Fruit fly (Drosophila melanogaster) whole organism, prepupa: ENCODE results near the gene CG9270.

ENCODE experiments used
- Blimp-1 ChIP-seq: fragments of 200-800 bp; sonication (Bioruptor generic); optimal IDR thresholded peaks from 3 replicates; lab custom pipeline; 2017; ENCODE audit warnings: missing biosample characterization, missing genetic modification characterization, mild to moderate bottlenecking, moderate library complexity, missing genetic modification reagents
- CG6276 ChIP-seq: fragments of 200-800 bp; sonication (Bioruptor generic); optimal IDR thresholded peaks from 2 replicates; lab custom pipeline; 2017; ENCODE audit warnings: missing biosample characterization, mild to moderate bottlenecking, missing genetic modification characterization
- Lpt ChIP-seq: fragments of 200-800 bp; sonication (Bioruptor generic); optimal IDR thresholded peaks from 3 replicates; lab custom pipeline; 2016; ENCODE audit warnings: missing biosample characterization, missing genetic modification characterization
- OdsH ChIP-seq: fragments of 200-800 bp; sonication (Bioruptor generic); optimal IDR thresholded peaks from 3 replicates; lab custom pipeline; 2016; ENCODE audit warnings: missing biosample characterization, missing genetic modification characterization
- achi ChIP-seq: fragments of 200-800 bp; sonication (Bioruptor generic); optimal IDR thresholded peaks from 3 replicates; lab custom pipeline; 2016; ENCODE audit warnings: missing biosample characterization, missing genetic modification characterization
- dac ChIP-seq: fragments of 200-800 bp; sonication (Bioruptor generic); optimal IDR thresholded peaks from 2 replicates; lab custom pipeline; 2017; ENCODE audit warnings: missing biosample characterization, mild to moderate bottlenecking, missing genetic modification characterization

DNA sequence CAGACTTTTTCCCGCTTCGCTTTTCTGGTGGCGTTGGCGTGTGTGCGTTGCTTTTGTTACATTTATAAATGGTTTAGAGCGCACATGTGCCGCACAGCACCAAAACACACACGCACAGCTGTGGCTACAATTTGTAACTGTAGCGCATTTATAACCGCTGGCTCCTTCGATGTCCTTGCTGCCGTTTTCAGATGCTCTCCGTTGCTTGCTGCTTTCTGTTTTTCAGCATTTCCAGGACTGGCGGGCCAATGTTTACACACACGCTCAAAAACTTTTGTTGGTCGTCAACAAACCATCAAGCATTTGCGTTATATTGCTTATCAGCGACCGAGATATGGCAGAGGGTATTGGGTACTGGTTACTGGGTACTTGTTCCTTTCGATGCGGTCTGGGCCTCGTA is 34.8 kb upstream of the CG9270 start:
- no peak for TF ChIP-seq dac
- TF ChIP-seq CG6276 (GFP tag; lab: Kevin White, UChicago), result no peak
- TF ChIP-seq Blimp-1, result no peak
- TF ChIP-seq OdsH (GFP tag; lab: Kevin White, UChicago), result no peak
- no peak for TF ChIP-seq achi
- TF ChIP-seq Lpt (GFP tag; lab: Kevin White, UChicago), result no peak
